Worm (Caenorhabditis elegans) whole organism, L4/young adult: ENCODE results near the gene sas-4.

Experiments used
- W03F9.2 ChIP-seq: fragments of 150-350 bp; optimal IDR thresholded peaks from 2 replicates; lab custom pipeline; 2014; ENCODE audit warnings: missing biosample characterization, missing genetic modification characterization
- dao-5 ChIP-seq: sonication (generic microtip); optimal IDR thresholded peaks from 2 replicates; lab custom pipeline; 2016; ENCODE audit warnings: missing genotype, missing genetic modification characterization, moderate library complexity, missing compliant biosample characterization
- him-1 ChIP-seq: sonication (generic microtip); optimal IDR thresholded peaks from 2 replicates; lab custom pipeline; 2016; ENCODE audit warnings: missing genotype, missing genetic modification reagents, missing genetic modification characterization, missing compliant biosample characterization

DNA sequence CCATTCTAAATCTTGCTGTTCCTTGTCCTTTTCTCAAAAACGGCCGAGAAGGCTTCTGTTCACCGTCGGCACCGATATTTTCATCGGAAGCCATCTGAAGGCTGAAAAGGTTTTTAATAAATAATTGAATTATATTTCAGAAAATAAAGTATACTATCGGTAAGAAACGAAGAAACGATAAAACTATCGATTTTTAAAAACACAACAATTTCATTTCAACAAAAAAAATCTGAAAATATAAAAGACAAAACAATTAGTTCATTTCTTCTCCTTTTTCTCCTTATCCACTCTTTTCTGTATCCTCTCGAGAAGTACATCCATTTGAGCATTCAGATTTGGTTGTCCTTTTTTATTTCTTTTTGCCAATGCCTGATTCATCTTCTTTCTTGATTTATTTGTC, at the start of gene sas-4:
- TF ChIP-seq him-1 (tag; lab: Kevin White, UChicago) (no peak), dao-5 (tag; lab: Kevin White, UChicago) (no peak), W03F9.2 (tag; lab: Kevin White, UChicago) (no peak)
